Fruit fly (Drosophila melanogaster) S2 (cell line): ENCODE results near the gene ebd1.

Source experiments
- CG8478 ChIP-seq: fragments of >200 bp; optimal IDR thresholded peaks from 2 replicates; lab custom pipeline; 2018
- CTCF ChIP-seq, 2 experiments: fragments of >200 bp; optimal IDR thresholded peaks; 2 replicates each; lab custom pipeline; 2018

DNA sequence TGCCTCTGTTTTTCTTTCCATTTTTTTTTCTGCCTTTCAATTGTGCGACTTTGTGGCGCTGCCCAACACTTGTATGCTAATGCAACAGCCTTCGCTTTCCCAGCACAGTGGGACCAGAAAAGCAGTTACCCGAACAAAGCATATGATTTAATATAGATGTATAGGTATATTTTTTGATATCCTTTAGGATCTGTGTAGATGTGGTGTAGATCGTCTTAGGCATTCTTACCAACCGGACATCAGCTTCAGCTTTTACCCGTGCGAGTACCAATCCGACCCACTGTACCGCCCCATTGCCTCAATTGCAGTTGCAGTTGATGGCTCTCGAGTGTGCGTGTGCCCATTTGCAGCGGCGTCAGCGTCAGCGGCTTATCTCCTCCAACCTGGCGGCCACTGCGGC, 48.9 kb downstream of the ebd1 start:
- TF ChIP-seq CG8478 (lab: Kevin White, UChicago) (no peak), CTCF (optimal IDR thresholded peaks at IDR 0.05; lab: Kevin White, UChicago) (no peak)
